Fruit fly (Drosophila melanogaster) whole organism, embryonic: ENCODE results near the gene Cyt-c-p.
A peak's percentile ranks its signal among the peaks of the same experiment; 100 is the strongest.

ENCODE experiments used
- B-H1 ChIP-seq: fragments of 200-800 bp; sonication (Bioruptor generic); IDR thresholded peaks from 3 replicates; pipeline ENCODE4 v1.3.6; 2022; ENCODE audit warnings: missing biosample characterization, missing genetic modification characterization
- B-H2 ChIP-seq: fragments of 200-800 bp; sonication (Bioruptor generic); optimal IDR thresholded peaks from 2 replicates; lab custom pipeline; 2018; ENCODE audit warnings: missing biosample characterization, mild to moderate bottlenecking, missing genetic modification characterization
- CG1024 ChIP-seq: fragments of 200-800 bp; sonication (Bioruptor generic); IDR thresholded peaks from 2 replicates; pipeline ENCODE4 v1.3.6; 2022; ENCODE audit warnings: missing biosample characterization, missing genetic modification characterization
- CG10431 ChIP-seq: fragments of 200-800 bp; sonication (Bioruptor generic); optimal IDR thresholded peaks from 3 replicates; lab custom pipeline; 2018; ENCODE audit warnings: missing biosample characterization, mild to moderate bottlenecking, missing genetic modification characterization
- CG10565 ChIP-seq: fragments of 200-800 bp; sonication (Bioruptor generic); optimal IDR thresholded peaks from 3 replicates; lab custom pipeline; 2016; ENCODE audit warnings: missing biosample characterization, mild to moderate bottlenecking, missing genetic modification characterization
- CG11093 ChIP-seq: fragments of 200-800 bp; sonication (Bioruptor generic); IDR thresholded peaks from 3 replicates; pipeline ENCODE4 v1.3.6; 2022; ENCODE audit warnings: missing biosample characterization, missing genetic modification characterization
- CG13287 ChIP-seq: fragments of 200-800 bp; sonication (Bioruptor generic); IDR thresholded peaks from 2 replicates; pipeline ENCODE4 v1.3.6; 2022; ENCODE audit warnings: missing biosample characterization, missing genetic modification characterization; ENCODE audit not compliant: partially characterized antibody
- CG13424 ChIP-seq: fragments of 200-800 bp; sonication (Bioruptor generic); optimal IDR thresholded peaks from 2 replicates; lab custom pipeline; 2019; ENCODE audit warnings: missing biosample characterization, mild to moderate bottlenecking, missing genetic modification characterization, moderate library complexity
- CG17361 ChIP-seq: fragments of 200-800 bp; sonication (Bioruptor generic); IDR thresholded peaks from 3 replicates; pipeline ENCODE4 v1.3.6; 2022; ENCODE audit warnings: missing biosample characterization, missing genetic modification characterization
- CG17568 ChIP-seq: fragments of 200-800 bp; sonication (Bioruptor generic); optimal IDR thresholded peaks from 2 replicates; lab custom pipeline; 2018; ENCODE audit warnings: missing biosample characterization, mild to moderate bottlenecking, missing genetic modification characterization, moderate library complexity
- CG30431 ChIP-seq: fragments of 200-800 bp; sonication (Bioruptor generic); optimal IDR thresholded peaks from 2 replicates; lab custom pipeline; 2017; ENCODE audit warnings: missing biosample characterization, missing genetic modification characterization
- CG3163 ChIP-seq: fragments of 200-800 bp; sonication (Bioruptor generic); optimal IDR thresholded peaks from 3 replicates; lab custom pipeline; 2016; ENCODE audit warnings: missing biosample characterization, missing genetic modification characterization
- CG32772 ChIP-seq: fragments of 200-800 bp; sonication (Bioruptor generic); IDR thresholded peaks from 2 replicates; pipeline ENCODE4 v1.3.6; 2022; ENCODE audit warnings: missing biosample characterization, missing genetic modification characterization
- CG34224 ChIP-seq: fragments of 200-800 bp; sonication (Bioruptor generic); IDR thresholded peaks from 3 replicates; pipeline ENCODE4 v1.3.6; 2022; ENCODE audit warnings: missing biosample characterization, missing genetic modification characterization; ENCODE audit not compliant: partially characterized antibody
- CG7963 ChIP-seq: fragments of 200-800 bp; sonication (Bioruptor generic); IDR thresholded peaks from 3 replicates; pipeline ENCODE4 v1.3.6; 2022; ENCODE audit warnings: missing biosample characterization, missing genetic modification characterization; ENCODE audit not compliant: partially characterized antibody
- CG8359 ChIP-seq: fragments of 200-800 bp; sonication (Bioruptor generic); optimal IDR thresholded peaks from 2 replicates; lab custom pipeline; 2017; ENCODE audit warnings: missing biosample characterization, mild to moderate bottlenecking, missing genetic modification characterization, borderline replicate concordance
- CG8478 ChIP-seq: fragments of >200 bp; optimal IDR thresholded peaks from 2 replicates; lab custom pipeline; 2018
- CG9817 ChIP-seq: fragments of 200-800 bp; sonication (Bioruptor generic); optimal IDR thresholded peaks from 2 replicates; lab custom pipeline; 2018; ENCODE audit warnings: missing biosample characterization, mild to moderate bottlenecking, missing genetic modification characterization, moderate library complexity
- CoRest ChIP-seq: fragments of 200-800 bp; sonication (Bioruptor generic); optimal IDR thresholded peaks from 3 replicates; lab custom pipeline; 2018; ENCODE audit warnings: missing biosample characterization, mild to moderate bottlenecking, missing genetic modification characterization, moderate library complexity
- Dad ChIP-seq: fragments of 200-800 bp; sonication (Bioruptor generic); optimal IDR thresholded peaks from 3 replicates; lab custom pipeline; 2016; ENCODE audit warnings: missing biosample characterization, missing genetic modification characterization
- Dll ChIP-seq: fragments of 200-800 bp; sonication (Bioruptor generic); IDR thresholded peaks from 4 replicates; pipeline ENCODE4 v1.3.6; 2022; ENCODE audit warnings: missing biosample characterization, missing genetic modification characterization; ENCODE audit not compliant: partially characterized antibody
- Fer1 ChIP-seq: fragments of 200-800 bp; sonication (Bioruptor generic); optimal IDR thresholded peaks from 2 replicates; lab custom pipeline; 2017; ENCODE audit warnings: missing biosample characterization, mild to moderate bottlenecking, missing genetic modification characterization
- HLH54F ChIP-seq: fragments of 200-800 bp; sonication (Bioruptor generic); optimal IDR thresholded peaks from 3 replicates; lab custom pipeline; 2016; ENCODE audit warnings: missing biosample characterization, missing genetic modification characterization
- HLHmδ ChIP-seq: fragments of 200-800 bp; sonication (Bioruptor generic); optimal IDR thresholded peaks from 2 replicates; lab custom pipeline; 2018; ENCODE audit warnings: missing biosample characterization, mild to moderate bottlenecking, missing genetic modification characterization, moderate library complexity
- Hr78 ChIP-seq, 2 experiments: fragments of 200-800 bp in 1 of 2; fragments of >200 bp in 1 of 2; sonication (Bioruptor generic) in 1 of 2; optimal IDR thresholded peaks; 2 replicates each; lab custom pipeline; 2017 to 2019; ENCODE audit warnings: missing biosample characterization in 2 of 2, missing genetic modification characterization in 2 of 2, mild to moderate bottlenecking in 1 of 2, moderate library complexity in 1 of 2
- Kr ChIP-seq: fragments of 200-800 bp; sonication (Bioruptor generic); optimal IDR thresholded peaks from 2 replicates; lab custom pipeline; 2017; ENCODE audit warnings: missing biosample characterization, mild to moderate bottlenecking, missing genetic modification characterization
- Lhr ChIP-seq: fragments of 200-800 bp; sonication (Bioruptor generic); optimal IDR thresholded peaks from 3 replicates; lab custom pipeline; 2017; ENCODE audit warnings: mild to moderate bottlenecking, missing biosample characterization, missing genetic modification reagents, missing genetic modification characterization
- Lim3 ChIP-seq: fragments of 200-800 bp; sonication (Bioruptor generic); IDR thresholded peaks from 2 replicates; pipeline ENCODE4 v1.3.6; 2022; ENCODE audit warnings: missing biosample characterization, missing genetic modification characterization
- Nf-YB ChIP-seq: fragments of 200-800 bp; sonication (Bioruptor generic); optimal IDR thresholded peaks from 3 replicates; lab custom pipeline; 2019; ENCODE audit warnings: missing biosample characterization, mild to moderate bottlenecking, missing genetic modification characterization, moderate library complexity
- Opbp ChIP-seq: fragments of 200-800 bp; sonication (Bioruptor generic); IDR thresholded peaks from 3 replicates; pipeline ENCODE4 v1.3.6; 2022; ENCODE audit warnings: missing biosample characterization, missing genetic modification characterization; ENCODE audit not compliant: partially characterized antibody
- Pdp1 ChIP-seq, 2 experiments: fragments of 200-800 bp; sonication (Bioruptor generic); optimal IDR thresholded peaks; 3 replicates each; lab custom pipeline; 2016; ENCODE audit warnings: missing biosample characterization in 2 of 2, missing genetic modification characterization in 2 of 2, mild to moderate bottlenecking in 1 of 2, moderate library complexity in 1 of 2
- Scr ChIP-seq: fragments of 200-800 bp; sonication (Bioruptor generic); IDR thresholded peaks from 2 replicates; pipeline ENCODE4 v1.3.6; 2022; ENCODE audit warnings: missing biosample characterization, missing genetic modification characterization; ENCODE audit not compliant: partially characterized antibody
- Sry-β ChIP-seq: fragments of 200-800 bp; sonication (Bioruptor generic); optimal IDR thresholded peaks from 2 replicates; lab custom pipeline; 2018; ENCODE audit warnings: missing biosample characterization, mild to moderate bottlenecking, missing genetic modification characterization, moderate library complexity
- ash1 ChIP-seq: fragments of 200-800 bp; sonication (Bioruptor generic); optimal IDR thresholded peaks from 2 replicates; lab custom pipeline; 2018; ENCODE audit warnings: missing biosample characterization, mild to moderate bottlenecking, missing genetic modification characterization
- danr ChIP-seq: fragments of 200-800 bp; sonication (Bioruptor generic); IDR thresholded peaks from 2 replicates; pipeline ENCODE4 v1.3.6; 2022; ENCODE audit warnings: missing biosample characterization, missing genetic modification characterization
- dm ChIP-seq: fragments of 200-800 bp; sonication (Bioruptor generic); optimal IDR thresholded peaks from 3 replicates; lab custom pipeline; 2016; ENCODE audit warnings: missing biosample characterization, missing genetic modification characterization
- dmrt99B ChIP-seq: fragments of 200-800 bp; sonication (Bioruptor generic); optimal IDR thresholded peaks from 2 replicates; lab custom pipeline; 2018; ENCODE audit warnings: missing biosample characterization, mild to moderate bottlenecking, missing genetic modification characterization, moderate library complexity
- gcm ChIP-seq: fragments of 200-800 bp; sonication (Bioruptor generic); optimal IDR thresholded peaks from 2 replicates; lab custom pipeline; 2019; ENCODE audit warnings: missing biosample characterization, mild to moderate bottlenecking, missing genetic modification characterization, moderate library complexity
- lmd ChIP-seq: fragments of 200-800 bp; sonication (Bioruptor generic); IDR thresholded peaks from 2 replicates; pipeline ENCODE4 v1.3.6; 2022; ENCODE audit warnings: missing biosample characterization, missing genetic modification characterization
- lola ChIP-seq, 3 experiments: fragments of >200 bp in 2 of 3; fragments of 200-800 bp in 1 of 3; sonication (Bioruptor generic) in 1 of 3; optimal IDR thresholded peaks; 2 replicates each; lab custom pipeline; 2017 to 2019; ENCODE audit warnings: missing biosample characterization in 3 of 3, missing genetic modification characterization in 3 of 3, mild to moderate bottlenecking in 1 of 3, moderate library complexity in 1 of 3
- maf-S ChIP-seq: fragments of 200-800 bp; sonication (Bioruptor generic); optimal IDR thresholded peaks from 2 replicates; lab custom pipeline; 2016; ENCODE audit warnings: missing biosample characterization, missing genetic modification characterization
- mld ChIP-seq: fragments of 200-800 bp; sonication (Bioruptor generic); IDR thresholded peaks from 3 replicates; pipeline ENCODE4 v1.3.6; 2022; ENCODE audit warnings: missing biosample characterization, missing genetic modification characterization; ENCODE audit not compliant: partially characterized antibody
- repo ChIP-seq: fragments of 200-800 bp; sonication (Bioruptor generic); optimal IDR thresholded peaks from 2 replicates; lab custom pipeline; 2016; ENCODE audit warnings: missing biosample characterization, missing genetic modification characterization
- run ChIP-seq: fragments of 200-800 bp; sonication (Bioruptor generic); optimal IDR thresholded peaks from 3 replicates; lab custom pipeline; 2018; ENCODE audit warnings: missing biosample characterization, mild to moderate bottlenecking, missing genetic modification characterization
- seq ChIP-seq: fragments of 200-800 bp; sonication (Bioruptor generic); IDR thresholded peaks from 2 replicates; pipeline ENCODE4 v1.3.6; 2022; ENCODE audit warnings: missing biosample characterization, missing genetic modification characterization
- slou ChIP-seq: fragments of 200-800 bp; sonication (Bioruptor generic); optimal IDR thresholded peaks from 3 replicates; lab custom pipeline; 2016; ENCODE audit warnings: missing biosample characterization, missing genetic modification characterization
- so ChIP-seq: fragments of 200-800 bp; sonication (Bioruptor generic); IDR thresholded peaks from 3 replicates; pipeline ENCODE4 v1.3.6; 2022; ENCODE audit warnings: missing biosample characterization, missing genetic modification characterization
- vfl ChIP-seq: fragments of 200-800 bp; sonication (Bioruptor generic); optimal IDR thresholded peaks from 2 replicates; lab custom pipeline; 2016; ENCODE audit warnings: missing biosample characterization, missing genetic modification characterization
- vvl ChIP-seq: fragments of 200-800 bp; sonication (Bioruptor generic); IDR thresholded peaks from 2 replicates; pipeline ENCODE4 v1.3.6; 2022; ENCODE audit warnings: missing biosample characterization, missing genetic modification characterization
- zfh2 ChIP-seq: fragments of 200-800 bp; sonication (Bioruptor generic); optimal IDR thresholded peaks from 2 replicates; lab custom pipeline; 2016; ENCODE audit warnings: missing biosample characterization, missing genetic modification characterization

The Cyt-c-p gene

dm6 chr2L:16709693-16710092, 10.0 kb upstream of the Cyt-c-p start (continued):
- TF ChIP-seq Fer1 (GFP tag; lab: Kevin White, UChicago) = no peak
- peak; percentile 67 for TF ChIP-seq dmrt99B (tag; lab: Kevin White, UChicago)
- TF ChIP-seq Nf-YB (GFP tag; lab: Kevin White, UChicago) = peak; percentile 55
- TF ChIP-seq CG10431 (GFP tag; lab: Kevin White, UChicago) = no peak
- TF ChIP-seq ash1 (GFP tag; lab: Kevin White, UChicago) = no peak
- TF ChIP-seq CG10565 (GFP tag; lab: Kevin White, UChicago) = no peak
- peak in 1 of 2 experiments; percentile 7 for TF ChIP-seq Pdp1 (GFP tag; optimal IDR thresholded peaks at IDR 0.05; lab: Kevin White, UChicago)
- no peak for TF ChIP-seq danr (GFP tag; lab: Robert Waterston, UW)
- peak in 1 of 3 experiments; percentile 57 for TF ChIP-seq lola (GFP tag; optimal IDR thresholded peaks at IDR 0.05; lab: Kevin White, UChicago)
- TF ChIP-seq gcm = peak; percentile 71
- TF ChIP-seq Sry-β = no peak
- TF ChIP-seq Lim3 = peak; percentile 30; the same call in 1 of the 2 replicates
- peak; percentile 66 for TF ChIP-seq CG9817
- no peak for TF ChIP-seq slou (GFP tag; lab: Kevin White, UChicago)
- TF ChIP-seq CoRest (tag; lab: Kevin White, UChicago) = peak; percentile 73
- TF ChIP-seq CG32772 (GFP tag; lab: Robert Waterston, UW) = no peak
- no peak for TF ChIP-seq zfh2
- no peak for TF ChIP-seq CG34224 (GFP tag; lab: Robert Waterston, UW)
- no peak for TF ChIP-seq CG8478 (lab: Kevin White, UChicago)
- TF ChIP-seq CG13424 (tag; lab: Kevin White, UChicago) = peak; percentile 83
- peak; percentile 75 for TF ChIP-seq seq (GFP tag; lab: Robert Waterston, UW)
- no peak for TF ChIP-seq B-H2 (GFP tag; lab: Kevin White, UChicago)
- TF ChIP-seq Hr78 (GFP tag; optimal IDR thresholded peaks at IDR 0.05; lab: Kevin White, UChicago) = peak in 1 of 2 experiments; percentile 16
- no peak for TF ChIP-seq CG8359 (GFP tag; lab: Kevin White, UChicago)
- TF ChIP-seq dm = no peak
- no peak for TF ChIP-seq Lhr
- peak; percentile 90 for TF ChIP-seq so (GFP tag; lab: Robert Waterston, UW)
- peak; percentile 86 for TF ChIP-seq vvl (GFP tag; lab: Robert Waterston, UW)
- peak; percentile 62 for TF ChIP-seq CG17568
- TF ChIP-seq CG17361 = no peak
- TF ChIP-seq Opbp (GFP tag; lab: Robert Waterston, UW) = no peak
- TF ChIP-seq CG30431 = peak; percentile 38
- no peak for TF ChIP-seq CG11093 (GFP tag; lab: Robert Waterston, UW)
- TF ChIP-seq lmd = peak; percentile 81
- peak; percentile 3 for TF ChIP-seq run
- no peak for TF ChIP-seq CG3163 (GFP tag; lab: Kevin White, UChicago)
- TF ChIP-seq repo (GFP tag; lab: Kevin White, UChicago) = no peak
- TF ChIP-seq HLHmδ (GFP tag; lab: Kevin White, UChicago) = no peak
- TF ChIP-seq Dad (GFP tag; lab: Kevin White, UChicago) = no peak
- no peak for TF ChIP-seq Kr (GFP tag; lab: Kevin White, UChicago)
- TF ChIP-seq Scr = no peak
- TF ChIP-seq CG1024 (GFP tag; lab: Robert Waterston, UW) = peak; percentile 66
- peak; percentile 16 for TF ChIP-seq HLH54F
- no peak for TF ChIP-seq CG13287 (GFP tag; lab: Robert Waterston, UW)
- no peak for TF ChIP-seq vfl
- no peak for TF ChIP-seq B-H1 (GFP tag; lab: Robert Waterston, UW)
- TF ChIP-seq Dll = no peak
- no peak for TF ChIP-seq maf-S
- TF ChIP-seq mld (GFP tag; lab: Robert Waterston, UW) = no peak
- no peak for TF ChIP-seq CG7963 (GFP tag; lab: Robert Waterston, UW)
